Fruit fly (Drosophila melanogaster) whole organism, embryonic: Measurements from ENCODE around the gene heix.

ENCODE experiments used
- ATbp ChIP-seq: fragments of 200-800 bp; sonication (Bioruptor generic); optimal IDR thresholded peaks from 2 replicates; lab custom pipeline; 2017; ENCODE audit warnings: missing biosample characterization, mild to moderate bottlenecking, missing genetic modification characterization, missing genetic modification reagents
- Abd-B ChIP-seq: fragments of 200-800 bp; sonication (Bioruptor generic); optimal IDR thresholded peaks from 2 replicates; lab custom pipeline; 2018; ENCODE audit warnings: missing biosample characterization, mild to moderate bottlenecking, missing genetic modification characterization, moderate library complexity
- B-H1 ChIP-seq: fragments of 200-800 bp; sonication (Bioruptor generic); IDR thresholded peaks from 3 replicates; pipeline ENCODE4 v1.3.6; 2022; ENCODE audit warnings: missing biosample characterization, missing genetic modification characterization
- CG10462 ChIP-seq: fragments of 200-800 bp; sonication (Bioruptor generic); optimal IDR thresholded peaks from 2 replicates; lab custom pipeline; 2016; ENCODE audit warnings: missing biosample characterization, missing genetic modification characterization
- CG10565 ChIP-seq: fragments of 200-800 bp; sonication (Bioruptor generic); optimal IDR thresholded peaks from 3 replicates; lab custom pipeline; 2016; ENCODE audit warnings: missing biosample characterization, mild to moderate bottlenecking, missing genetic modification characterization
- CG10654 ChIP-seq: fragments of 200-800 bp; sonication (Bioruptor generic); optimal IDR thresholded peaks from 2 replicates; lab custom pipeline; 2016; ENCODE audit warnings: missing biosample characterization, missing genetic modification characterization
- CG11085 ChIP-seq: fragments of 200-800 bp; sonication (Bioruptor generic); IDR thresholded peaks from 2 replicates; pipeline ENCODE4 v1.3.6; 2022; ENCODE audit warnings: missing biosample characterization, missing genetic modification characterization
- CG13624 ChIP-seq: fragments of 200-800 bp; sonication (Bioruptor generic); optimal IDR thresholded peaks from 2 replicates; lab custom pipeline; 2016; ENCODE audit warnings: missing biosample characterization, missing genetic modification characterization
- CG14441 ChIP-seq: fragments of 200-800 bp; sonication (Bioruptor generic); IDR thresholded peaks from 2 replicates; pipeline ENCODE4 v1.3.6; 2022; ENCODE audit warnings: missing biosample characterization, missing genetic modification characterization
- CG17359 ChIP-seq: fragments of 200-800 bp; sonication (Bioruptor generic); optimal IDR thresholded peaks from 3 replicates; lab custom pipeline; 2018; ENCODE audit warnings: missing biosample characterization, mild to moderate bottlenecking, missing genetic modification characterization, moderate library complexity
- CG17568 ChIP-seq: fragments of 200-800 bp; sonication (Bioruptor generic); optimal IDR thresholded peaks from 2 replicates; lab custom pipeline; 2018; ENCODE audit warnings: missing biosample characterization, mild to moderate bottlenecking, missing genetic modification characterization, moderate library complexity
- CG18764 ChIP-seq: fragments of 200-800 bp; sonication (Bioruptor generic); optimal IDR thresholded peaks from 3 replicates; lab custom pipeline; 2016; ENCODE audit warnings: missing biosample characterization, missing genetic modification characterization
- CG2202 ChIP-seq: fragments of 200-800 bp; sonication (Bioruptor generic); optimal IDR thresholded peaks from 2 replicates; lab custom pipeline; 2018; ENCODE audit warnings: missing biosample characterization, mild to moderate bottlenecking, missing genetic modification characterization
- CG30431 ChIP-seq: fragments of 200-800 bp; sonication (Bioruptor generic); optimal IDR thresholded peaks from 2 replicates; lab custom pipeline; 2017; ENCODE audit warnings: missing biosample characterization, missing genetic modification characterization
- CG31388 ChIP-seq: fragments of 200-800 bp; sonication (Bioruptor generic); optimal IDR thresholded peaks from 2 replicates; lab custom pipeline; 2016; ENCODE audit warnings: missing biosample characterization, missing genetic modification characterization
- CG4282 ChIP-seq: fragments of 200-800 bp; sonication (Bioruptor generic); optimal IDR thresholded peaks from 2 replicates; lab custom pipeline; 2016; ENCODE audit warnings: missing biosample characterization, missing genetic modification characterization
- CG4424 ChIP-seq: fragments of 200-800 bp; sonication (Bioruptor generic); optimal IDR thresholded peaks from 3 replicates; lab custom pipeline; 2016; ENCODE audit warnings: missing biosample characterization, missing genetic modification characterization
- CG5180 ChIP-seq: fragments of 200-800 bp; sonication (Bioruptor generic); optimal IDR thresholded peaks from 3 replicates; lab custom pipeline; 2017; ENCODE audit warnings: missing biosample characterization, missing genetic modification characterization, mild to moderate bottlenecking, moderate library complexity, missing genetic modification reagents
- CG6254 ChIP-seq: fragments of 200-800 bp; sonication (Bioruptor generic); optimal IDR thresholded peaks from 3 replicates; lab custom pipeline; 2017; ENCODE audit warnings: mild to moderate bottlenecking, missing biosample characterization, missing genetic modification reagents, missing genetic modification characterization
- CoRest ChIP-seq: fragments of 200-800 bp; sonication (Bioruptor generic); optimal IDR thresholded peaks from 3 replicates; lab custom pipeline; 2018; ENCODE audit warnings: missing biosample characterization, mild to moderate bottlenecking, missing genetic modification characterization, moderate library complexity
- Dek ChIP-seq: fragments of 200-800 bp; sonication (Bioruptor generic); optimal IDR thresholded peaks from 3 replicates; lab custom pipeline; 2019; ENCODE audit warnings: missing biosample characterization, mild to moderate bottlenecking, missing genetic modification characterization, moderate library complexity
- Dfd ChIP-seq, 2 experiments: fragments of >200 bp; optimal IDR thresholded peaks; 2 replicates each; lab custom pipeline; 2017; ENCODE audit warnings: missing biosample characterization in 2 of 2, missing genetic modification characterization in 2 of 2
- Dll ChIP-seq: fragments of 200-800 bp; sonication (Bioruptor generic); IDR thresholded peaks from 4 replicates; pipeline ENCODE4 v1.3.6; 2022; ENCODE audit warnings: missing biosample characterization, missing genetic modification characterization; ENCODE audit not compliant: partially characterized antibody
- Elba2 ChIP-seq: fragments of 200-800 bp; sonication (Bioruptor generic); optimal IDR thresholded peaks from 3 replicates; lab custom pipeline; 2016; ENCODE audit warnings: missing biosample characterization, missing genetic modification characterization
- Fer1 ChIP-seq: fragments of 200-800 bp; sonication (Bioruptor generic); optimal IDR thresholded peaks from 2 replicates; lab custom pipeline; 2017; ENCODE audit warnings: missing biosample characterization, mild to moderate bottlenecking, missing genetic modification characterization
- H2.0 ChIP-seq: fragments of 200-800 bp; sonication (Bioruptor generic); IDR thresholded peaks from 2 replicates; pipeline ENCODE4 v1.3.6; 2022; ENCODE audit warnings: missing biosample characterization, missing genetic modification characterization
- Hr51 ChIP-seq, 2 experiments: fragments of 200-800 bp; sonication (Bioruptor generic); optimal IDR thresholded peaks; 2 replicates in 1 of 2; 3 replicates in 1 of 2; lab custom pipeline; 2016 to 2018; ENCODE audit warnings: missing biosample characterization in 2 of 2, missing genetic modification characterization in 2 of 2, mild to moderate bottlenecking in 1 of 2, moderate library complexity in 1 of 2
- Lim3 ChIP-seq: fragments of 200-800 bp; sonication (Bioruptor generic); IDR thresholded peaks from 2 replicates; pipeline ENCODE4 v1.3.6; 2022; ENCODE audit warnings: missing biosample characterization, missing genetic modification characterization
- NC2β ChIP-seq: fragments of 200-800 bp; sonication (Bioruptor generic); optimal IDR thresholded peaks from 2 replicates; lab custom pipeline; 2016; ENCODE audit warnings: missing biosample characterization, missing genetic modification characterization
- Oaz ChIP-seq: fragments of 200-800 bp; sonication (Bioruptor generic); IDR thresholded peaks from 2 replicates; pipeline ENCODE4 v1.3.6; 2022; ENCODE audit warnings: missing biosample characterization, missing genetic modification characterization
- Optix ChIP-seq: fragments of 200-800 bp; sonication (Bioruptor generic); IDR thresholded peaks from 3 replicates; pipeline ENCODE4 v1.3.6; 2022; ENCODE audit warnings: missing biosample characterization, missing genetic modification characterization
- Rfx ChIP-seq: fragments of 200-800 bp; sonication (Bioruptor generic); IDR thresholded peaks from 2 replicates; pipeline ENCODE4 v1.3.6; 2022; ENCODE audit warnings: missing biosample characterization, missing genetic modification characterization
- Stat92E ChIP-seq, 3 experiments: fragments of >200 bp in 2 of 3; fragments of 200-800 bp in 1 of 3; sonication (Bioruptor generic) in 1 of 3; optimal IDR thresholded peaks; 2 replicates each; lab custom pipeline; 2017 to 2019; ENCODE audit warnings: missing biosample characterization in 3 of 3, missing genetic modification characterization in 3 of 3, mild to moderate bottlenecking in 1 of 3, moderate library complexity in 1 of 3
- Usf ChIP-seq: fragments of 200-800 bp; sonication (Bioruptor generic); optimal IDR thresholded peaks from 2 replicates; lab custom pipeline; 2017; ENCODE audit warnings: missing genotype, missing biosample characterization, missing genetic modification characterization
- az2 ChIP-seq: fragments of 200-800 bp; sonication (Bioruptor generic); optimal IDR thresholded peaks from 3 replicates; lab custom pipeline; 2016; ENCODE audit warnings: missing biosample characterization, missing genetic modification characterization
- bigmax ChIP-seq: fragments of 200-800 bp; sonication (Bioruptor generic); optimal IDR thresholded peaks from 2 replicates; lab custom pipeline; 2018; ENCODE audit warnings: missing biosample characterization, mild to moderate bottlenecking, missing genetic modification characterization
- cas ChIP-seq: fragments of 200-800 bp; sonication (Bioruptor generic); IDR thresholded peaks from 2 replicates; pipeline ENCODE4 v1.3.6; 2022; ENCODE audit warnings: missing biosample characterization, missing genetic modification characterization
- dmrt99B ChIP-seq: fragments of 200-800 bp; sonication (Bioruptor generic); optimal IDR thresholded peaks from 2 replicates; lab custom pipeline; 2018; ENCODE audit warnings: missing biosample characterization, mild to moderate bottlenecking, missing genetic modification characterization, moderate library complexity
- gce ChIP-seq: fragments of 200-800 bp; sonication (Bioruptor generic); IDR thresholded peaks from 3 replicates; pipeline ENCODE4 v1.3.6; 2022; ENCODE audit warnings: missing biosample characterization, missing genetic modification characterization
- gfzf ChIP-seq: fragments of 200-800 bp; sonication (Bioruptor generic); optimal IDR thresholded peaks from 2 replicates; lab custom pipeline; 2016; ENCODE audit warnings: missing biosample characterization, mild to moderate bottlenecking, missing genetic modification characterization, moderate library complexity
- grn ChIP-seq: fragments of 200-800 bp; sonication (Bioruptor generic); optimal IDR thresholded peaks from 3 replicates; lab custom pipeline; 2017; ENCODE audit warnings: missing biosample characterization, missing genetic modification characterization
- gro ChIP-seq: fragments of 200-800 bp; sonication (Bioruptor generic); optimal IDR thresholded peaks from 2 replicates; lab custom pipeline; 2016; ENCODE audit warnings: missing biosample characterization, missing genetic modification characterization
- mirr ChIP-seq: fragments of 200-800 bp; sonication (Bioruptor generic); optimal IDR thresholded peaks from 3 replicates; lab custom pipeline; 2018; ENCODE audit warnings: missing biosample characterization, mild to moderate bottlenecking, missing genetic modification characterization
- nau ChIP-seq: fragments of 200-800 bp; sonication (Bioruptor generic); optimal IDR thresholded peaks from 3 replicates; lab custom pipeline; 2017; ENCODE audit warnings: missing biosample characterization, mild to moderate bottlenecking, missing genetic modification characterization, missing genetic modification reagents
- nerfin-2 ChIP-seq: fragments of 200-800 bp; sonication (Bioruptor generic); IDR thresholded peaks from 2 replicates; pipeline ENCODE4 v1.3.6; 2022; ENCODE audit warnings: missing biosample characterization, missing genetic modification characterization; ENCODE audit not compliant: partially characterized antibody
- oc ChIP-seq: fragments of 200-800 bp; sonication (Bioruptor generic); optimal IDR thresholded peaks from 2 replicates; lab custom pipeline; 2018; ENCODE audit warnings: missing biosample characterization, mild to moderate bottlenecking, missing genetic modification characterization, moderate library complexity
- ro ChIP-seq: fragments of 200-800 bp; sonication (Bioruptor generic); IDR thresholded peaks from 2 replicates; pipeline ENCODE4 v1.3.6; 2022; ENCODE audit warnings: missing biosample characterization, missing genetic modification characterization
- slou ChIP-seq: fragments of 200-800 bp; sonication (Bioruptor generic); optimal IDR thresholded peaks from 3 replicates; lab custom pipeline; 2016; ENCODE audit warnings: missing biosample characterization, missing genetic modification characterization
- tap ChIP-seq: fragments of 200-800 bp; optimal IDR thresholded peaks from 3 replicates; lab custom pipeline; 2019; ENCODE audit warnings: missing biosample characterization, mild to moderate bottlenecking, missing genetic modification characterization, moderate library complexity
- tin ChIP-seq: fragments of 200-800 bp; sonication (Bioruptor generic); optimal IDR thresholded peaks from 3 replicates; lab custom pipeline; 2016; ENCODE audit warnings: missing biosample characterization, missing genetic modification characterization

The heix gene

DNA sequence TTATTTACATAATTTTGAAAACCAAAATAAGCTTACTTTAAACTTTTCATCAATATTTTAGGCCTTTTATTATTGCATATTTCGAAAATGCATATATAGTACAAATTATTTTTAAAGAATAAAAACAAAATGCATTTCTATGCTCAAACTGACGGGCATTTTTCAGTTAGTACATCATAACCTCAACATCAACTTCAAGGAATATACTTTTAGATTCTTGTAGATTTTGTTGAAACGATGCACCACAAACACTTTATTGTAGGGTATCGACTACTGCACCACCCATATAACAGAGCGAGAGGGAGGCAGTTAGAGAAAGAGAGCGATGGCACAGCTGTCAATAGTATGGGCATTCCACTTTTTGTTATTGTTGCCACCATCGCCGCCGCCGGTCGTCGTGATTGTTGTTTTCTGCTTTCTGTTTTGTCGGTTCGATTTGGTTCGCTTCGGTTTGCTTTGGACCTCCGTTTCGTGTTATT, 19.8 kb downstream of the heix start (continued):
- TF ChIP-seq nau (peak; percentile 93), dmrt99B (tag; lab: Kevin White, UChicago) (peak; percentile 98), Oaz (GFP tag; lab: Robert Waterston, UW) (peak; percentile 84), Optix (GFP tag; lab: Robert Waterston, UW) (peak; percentile 64; the same call in 1 of the 3 replicates), CG6254 (GFP tag; lab: Kevin White, UChicago) (peak; percentile 87), CG2202 (tag; lab: Kevin White, UChicago) (peak; percentile 82), Rfx (GFP tag; lab: Robert Waterston, UW) (peak; percentile 59), tin (GFP tag; lab: Kevin White, UChicago) (peak; percentile 91), ro (peak; percentile 28; the same call in 1 of the 2 replicates), Dll (GFP tag; lab: Robert Waterston, UW) (no peak), CG10565 (GFP tag; lab: Kevin White, UChicago) (peak; percentile 45), gfzf (GFP tag; lab: Kevin White, UChicago) (no peak), gro (GFP tag; lab: Kevin White, UChicago) (peak; percentile 20), Elba2 (no peak), CG31388 (GFP tag; lab: Kevin White, UChicago) (peak; percentile 64), Lim3 (GFP tag; lab: Robert Waterston, UW) (peak; percentile 55), oc (tag; lab: Kevin White, UChicago) (peak; percentile 89), H2.0 (peak; percentile 71), CG4282 (GFP tag; lab: Kevin White, UChicago) (peak; percentile 30), CG13624 (GFP tag; lab: Kevin White, UChicago) (peak; percentile 67), CG11085 (GFP tag; lab: Robert Waterston, UW) (no peak), grn (GFP tag; lab: Kevin White, UChicago) (peak; percentile 60), slou (GFP tag; lab: Kevin White, UChicago) (peak; percentile 80), gce (GFP tag; lab: Robert Waterston, UW) (peak; percentile 45; the same call in 1 of the 3 replicates), CG5180 (GFP tag; lab: Kevin White, UChicago) (peak; percentile 84), mirr (GFP tag; lab: Kevin White, UChicago) (no peak), Dek (peak; percentile 83), Fer1 (GFP tag; lab: Kevin White, UChicago) (peak; percentile 85), B-H1 (GFP tag; lab: Robert Waterston, UW) (peak; percentile 67), tap (tag; lab: Kevin White, UChicago) (peak; percentile 92), CG10462 (GFP tag; lab: Kevin White, UChicago) (peak; percentile 89), NC2β (peak; percentile 86), CG17359 (tag; lab: Kevin White, UChicago) (peak; percentile 95), Stat92E (GFP tag; optimal IDR thresholded peaks at IDR 0.05; lab: Kevin White, UChicago) (no peak), Hr51 (GFP tag; optimal IDR thresholded peaks at IDR 0.05; lab: Kevin White, UChicago) (peak; percentile 68 to 97), CG4424 (GFP tag; lab: Kevin White, UChicago) (peak; percentile 95), nerfin-2 (GFP tag; lab: Robert Waterston, UW) (no peak), Usf (peak; percentile 47), CG17568 (GFP tag; lab: Kevin White, UChicago) (peak; percentile 79), bigmax (GFP tag; lab: Kevin White, UChicago) (peak; percentile 87), CG30431 (GFP tag; lab: Kevin White, UChicago) (peak; percentile 75), CG14441 (peak; percentile 72), ATbp (GFP tag; lab: Kevin White, UChicago) (peak; percentile 94), Dfd (GFP tag; optimal IDR thresholded peaks at IDR 0.05; lab: Kevin White, UChicago) (no peak), CG18764 (peak; percentile 86), az2 (GFP tag; lab: Kevin White, UChicago) (peak; percentile 95), cas (GFP tag; lab: Robert Waterston, UW) (no peak), CoRest (peak; percentile 95), Abd-B (GFP tag; lab: Kevin White, UChicago) (peak; percentile 92), CG10654 (GFP tag; lab: Kevin White, UChicago) (peak; percentile 92)
